Fruit fly (Drosophila melanogaster): ENCODE data around the gene raskol.

Gene raskol

dm6 chrX:17713740-17714135, 3.8 kb downstream of the raskol start (continued):
- peak; percentile 13 to 84 for TF ChIP-seq bsh (GFP tag; optimal IDR thresholded peaks at IDR 0.05)
- TF ChIP-seq lbe (GFP tag; optimal IDR thresholded peaks at IDR 0.05): no peak
- peak; percentile 47 for TF ChIP-seq fd64A (GFP tag; optimal IDR thresholded peaks at IDR 0.05)
- TF ChIP-seq CG9609 (GFP tag; optimal IDR thresholded peaks at IDR 0.05): peak; percentile 61
- peak; percentile 51 for TF ChIP-seq CG30403 (GFP tag; optimal IDR thresholded peaks at IDR 0.05)
- TF ChIP-seq mam (GFP tag; optimal IDR thresholded peaks at IDR 0.05): peak; percentile 77
- peak; percentile 7 for TF ChIP-seq CG15601 (tag; optimal IDR thresholded peaks at IDR 0.05)
- TF ChIP-seq CG1792 (GFP tag; optimal IDR thresholded peaks at IDR 0.05): peak; percentile 57
- peak; percentile 83 for TF ChIP-seq CG14014 (GFP tag; IDR thresholded peaks at IDR 0.05)
- TF ChIP-seq gcm2 (GFP tag; optimal IDR thresholded peaks at IDR 0.05): peak; percentile 14
- TF ChIP-seq Mad (GFP tag; optimal IDR thresholded peaks at IDR 0.05): peak; percentile 48
- TF ChIP-seq fd3F (GFP tag; optimal IDR thresholded peaks at IDR 0.05): peak; percentile 33
- peak; percentile 14 for TF ChIP-seq CG18764 (GFP tag; optimal IDR thresholded peaks at IDR 0.05)
- peak; percentile 88 for TF ChIP-seq gce (GFP tag; IDR thresholded peaks at IDR 0.05)
- TF ChIP-seq NFAT (GFP tag; IDR thresholded peaks at IDR 0.05): peak; percentile 72
- TF ChIP-seq CG11560 (tag; IDR thresholded peaks at IDR 0.05): peak; percentile 48; the same call in 2 of the 3 replicates
- TF ChIP-seq Xrp1 (GFP tag; IDR thresholded peaks at IDR 0.05): peak; percentile 86
- no peak for TF ChIP-seq ftz-f1 (GFP tag; optimal IDR thresholded peaks at IDR 0.05)
- peak; percentile 59 for TF ChIP-seq NC2β (GFP tag; optimal IDR thresholded peaks at IDR 0.05)
- no peak for TF ChIP-seq Vsx1 (GFP tag; optimal IDR thresholded peaks at IDR 0.05)
- peak; percentile 63; the same call in 2 of the 3 replicates for TF ChIP-seq jigr1 (GFP tag; IDR thresholded peaks at IDR 0.05)
- peak; percentile 54 for TF ChIP-seq Bdp1 (GFP tag; optimal IDR thresholded peaks at IDR 0.05)
- peak; percentile 16 for TF ChIP-seq CG4854 (GFP tag; optimal IDR thresholded peaks at IDR 0.05)
- peak; percentile 70 for TF ChIP-seq CG2889 (GFP tag; IDR thresholded peaks at IDR 0.05)
- TF ChIP-seq CG12155 (GFP tag; optimal IDR thresholded peaks at IDR 0.05): peak; percentile 48
- peak; percentile 71 for TF ChIP-seq unpg (GFP tag; optimal IDR thresholded peaks at IDR 0.05)
- TF ChIP-seq MBD-R2 (GFP tag; IDR thresholded peaks at IDR 0.05): peak; percentile 63
- no peak for TF ChIP-seq crp (GFP tag; optimal IDR thresholded peaks at IDR 0.05)
- TF ChIP-seq MESR4 (GFP tag; optimal IDR thresholded peaks at IDR 0.05): no peak
- TF ChIP-seq CG12071 (GFP tag; optimal IDR thresholded peaks at IDR 0.05): peak; percentile 73
- TF ChIP-seq CG10959 (GFP tag; IDR thresholded peaks at IDR 0.05): peak; percentile 76
- peak; percentile 48 for TF ChIP-seq crc (GFP tag; optimal IDR thresholded peaks at IDR 0.05)
- no peak for TF ChIP-seq CG7745 (tag; optimal IDR thresholded peaks at IDR 0.05)
- TF ChIP-seq Dek (tag; optimal IDR thresholded peaks at IDR 0.05): peak; percentile 15
- TF ChIP-seq Atf-2 (GFP tag; optimal IDR thresholded peaks at IDR 0.05): peak; percentile 63
- TF ChIP-seq TFAM (GFP tag; optimal IDR thresholded peaks at IDR 0.05): peak; percentile 8
- TF ChIP-seq Doc2 (GFP tag; IDR thresholded peaks at IDR 0.05): no peak
- peak; percentile 68 to 79 for TF ChIP-seq chif (GFP tag; optimal IDR thresholded peaks at IDR 0.05)
- TF ChIP-seq wor (GFP tag; IDR thresholded peaks at IDR 0.05): peak; percentile 65
- TF ChIP-seq CG13296 (GFP tag; optimal IDR thresholded peaks at IDR 0.05): peak; percentile 54
- peak; percentile 69 for TF ChIP-seq CG13424 (tag; optimal IDR thresholded peaks at IDR 0.05)
- TF ChIP-seq prd (optimal IDR thresholded peaks at IDR 0.05): no peak
- peak; percentile 89 for TF ChIP-seq prd (GFP tag; IDR thresholded peaks at IDR 0.05)
- peak; percentile 67 for TF ChIP-seq CG11504 (tag; optimal IDR thresholded peaks at IDR 0.05)
- peak; percentile 45; the same call in 1 of the 2 replicates for TF ChIP-seq wdn (GFP tag; IDR thresholded peaks at IDR 0.05)
- TF ChIP-seq NC2α (GFP tag; optimal IDR thresholded peaks at IDR 0.05): peak; percentile 39
- no peak for TF ChIP-seq CG6854 (GFP tag; optimal IDR thresholded peaks at IDR 0.05)
- TF ChIP-seq sim (GFP tag; IDR thresholded peaks at IDR 0.05): peak; percentile 71
- TF ChIP-seq CG8924 (tag; optimal IDR thresholded peaks at IDR 0.05): peak; percentile 55
- TF ChIP-seq ATbp (GFP tag; optimal IDR thresholded peaks at IDR 0.05): peak; percentile 52
- peak; percentile 77 for TF ChIP-seq CG17359 (tag; optimal IDR thresholded peaks at IDR 0.05)
- peak; percentile 78 for TF ChIP-seq Rx (GFP tag; IDR thresholded peaks at IDR 0.05)
